Worm (Caenorhabditis elegans): Measurements from ENCODE around the gene rpl-42.

Gene rpl-42

DNA sequence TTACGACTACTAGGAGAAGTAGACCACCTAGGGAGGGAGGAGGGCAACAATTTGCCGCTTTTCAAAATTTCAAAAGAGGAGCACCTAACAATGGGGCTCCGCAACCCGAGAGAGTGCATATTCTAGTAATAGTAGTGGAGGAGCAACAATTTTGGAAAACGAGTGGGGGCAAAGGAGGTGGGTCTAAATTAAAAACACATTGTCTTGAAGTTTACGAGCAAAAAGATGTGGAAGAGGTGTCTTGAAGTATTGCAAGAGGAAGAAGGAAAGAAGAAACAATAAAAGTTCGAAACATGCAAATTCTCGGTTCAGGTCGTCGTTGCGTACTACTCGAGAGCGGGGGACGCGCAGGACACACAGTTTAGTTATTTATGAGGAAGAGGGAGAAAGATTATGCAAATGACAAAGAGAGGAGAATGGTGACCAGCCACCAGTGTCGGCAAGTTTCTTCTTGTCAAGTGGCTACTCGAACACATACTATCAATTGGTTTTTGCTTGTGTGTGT, 28.3 kb upstream of the rpl-42 start:
- peak; percentile 45 for TF ChIP-seq fkh-10 (GFP tag; optimal IDR thresholded peaks at IDR 0.05)
- no peak for TF ChIP-seq C04F5.9 (tag; optimal IDR thresholded peaks at IDR 0.05)
- TF ChIP-seq aly-2 (tag; optimal IDR thresholded peaks at IDR 0.05) = no peak
- TF ChIP-seq dsc-1 (tag; optimal IDR thresholded peaks at IDR 0.05) = peak; percentile 79
- no peak for TF ChIP-seq nhr-20 (tag; optimal IDR thresholded peaks at IDR 0.05)
- TF ChIP-seq nhr-76 (tag; optimal IDR thresholded peaks at IDR 0.05) = no peak
- TF ChIP-seq lin-13 (GFP tag; optimal IDR thresholded peaks at IDR 0.05) = no peak
- no peak for TF ChIP-seq lin-15B (tag; optimal IDR thresholded peaks at IDR 0.05)
- no peak for TF ChIP-seq zag-1 (tag; optimal IDR thresholded peaks at IDR 0.05)
- TF ChIP-seq ceh-88 (GFP tag; IDR thresholded peaks at IDR 0.05) = no peak
- no peak for TF ChIP-seq unc-30 (tag; optimal IDR thresholded peaks at IDR 0.05)
- no peak for TF ChIP-seq unc-62 (GFP tag; optimal IDR thresholded peaks at IDR 0.05)
- no peak for TF ChIP-seq lin-35 (GFP tag; optimal IDR thresholded peaks at IDR 0.05)
- TF ChIP-seq fkh-4 (tag; optimal IDR thresholded peaks at IDR 0.05; ENCODE audit: borderline replicate concordance) = peak; percentile 52
- no peak for TF ChIP-seq egl-27 (tag; optimal IDR thresholded peaks at IDR 0.05)
- TF ChIP-seq ama-1 (optimal IDR thresholded peaks at IDR 0.05) = no peak
- no peak for TF ChIP-seq elt-3 (tag; optimal IDR thresholded peaks at IDR 0.05)
- peak; percentile 11 for TF ChIP-seq lin-14 (GFP tag; optimal IDR thresholded peaks at IDR 0.05)
- TF ChIP-seq aha-1 (tag; optimal IDR thresholded peaks at IDR 0.05) = no peak
- TF ChIP-seq ces-1 (GFP tag; optimal IDR thresholded peaks at IDR 0.05) = no peak
- TF ChIP-seq jun-1 (tag; optimal IDR thresholded peaks at IDR 0.05) = no peak
- no peak for TF ChIP-seq ztf-4 (tag; optimal IDR thresholded peaks at IDR 0.05)
- TF ChIP-seq C34B4.2 (tag; optimal IDR thresholded peaks at IDR 0.05) = no peak
- no peak for TF ChIP-seq snpc-4 (tag; optimal IDR thresholded peaks at IDR 0.05)
- no peak for TF ChIP-seq lin-39 (tag; optimal IDR thresholded peaks at IDR 0.05)
- no peak for TF ChIP-seq unc-130 (tag; optimal IDR thresholded peaks at IDR 0.05)
- no peak for TF ChIP-seq fkh-8 (tag; optimal IDR thresholded peaks at IDR 0.05)
- TF ChIP-seq nhr-237 (tag; optimal IDR thresholded peaks at IDR 0.05) = no peak
- TF ChIP-seq lir-3 (tag; optimal IDR thresholded peaks at IDR 0.05; ENCODE audit: poor library complexity) = no peak

DNA sequence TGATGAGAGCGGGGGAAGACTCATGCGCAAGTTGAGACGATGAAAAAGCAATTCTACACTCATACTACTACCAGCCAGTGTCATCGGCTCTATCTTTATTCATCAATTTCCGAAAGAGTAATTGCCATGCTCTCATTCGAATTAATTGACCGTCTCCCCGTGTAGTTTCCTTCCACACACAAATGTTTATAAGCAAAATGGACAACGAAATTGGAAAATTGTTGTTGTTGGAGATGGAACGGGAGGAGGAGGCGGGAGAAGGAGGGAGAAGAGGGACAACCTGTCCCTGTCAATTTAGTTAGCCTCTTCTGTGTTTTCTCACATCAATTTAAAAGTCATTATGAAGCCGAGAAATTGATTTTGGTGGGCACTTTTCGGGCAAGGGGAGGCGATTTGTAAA, 19.9 kb upstream of the rpl-42 start:
- TF ChIP-seq xbp-1 (tag; optimal IDR thresholded peaks at IDR 0.05) (no peak), nhr-77 (tag; optimal IDR thresholded peaks at IDR 0.05) (no peak), efl-1 (optimal IDR thresholded peaks at IDR 0.05) (no peak), efl-1 (GFP tag; optimal IDR thresholded peaks at IDR 0.05 in 1 of 2) (peak in 1 of 2 experiments; percentile 37), elt-2 (tag; optimal IDR thresholded peaks at IDR 0.05) (no peak)

DNA sequence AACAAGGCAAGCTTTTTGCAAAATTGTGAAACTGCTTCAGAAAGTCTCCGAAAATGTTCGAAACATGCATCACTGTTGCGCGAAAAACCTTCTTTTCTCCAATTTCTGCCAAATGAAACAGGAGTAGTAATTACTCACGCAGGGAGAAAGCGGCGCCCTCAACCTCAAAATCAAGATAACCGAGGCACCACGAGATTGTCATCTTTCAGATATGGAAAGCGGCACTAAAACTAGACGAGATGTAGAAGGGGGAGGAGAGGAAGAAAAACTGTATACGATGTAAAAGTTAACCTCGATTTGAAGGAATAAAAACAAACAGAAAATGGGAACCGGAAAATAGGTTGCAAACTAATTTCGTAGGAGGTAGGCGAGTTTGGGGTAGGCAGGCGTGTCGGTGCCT, 16.0 kb upstream of the rpl-42 start:
- TF ChIP-seq vab-15 (tag; optimal IDR thresholded peaks at IDR 0.05) (no peak), lin-14 (GFP tag; optimal IDR thresholded peaks at IDR 0.05) (peak; percentile 34), rnt-1 (tag; optimal IDR thresholded peaks at IDR 0.05) (peak; percentile 35), ceh-63 (GFP tag; optimal IDR thresholded peaks at IDR 0.05) (no peak), lin-13 (GFP tag; optimal IDR thresholded peaks at IDR 0.05) (no peak), hpl-2 (GFP tag; optimal IDR thresholded peaks at IDR 0.05) (no peak), nhr-85 (tag) (peak; percentile 0), blmp-1 (tag; optimal IDR thresholded peaks at IDR 0.05) (peak; percentile 57), grh-1 (GFP tag; IDR thresholded peaks at IDR 0.05) (no peak)

DNA sequence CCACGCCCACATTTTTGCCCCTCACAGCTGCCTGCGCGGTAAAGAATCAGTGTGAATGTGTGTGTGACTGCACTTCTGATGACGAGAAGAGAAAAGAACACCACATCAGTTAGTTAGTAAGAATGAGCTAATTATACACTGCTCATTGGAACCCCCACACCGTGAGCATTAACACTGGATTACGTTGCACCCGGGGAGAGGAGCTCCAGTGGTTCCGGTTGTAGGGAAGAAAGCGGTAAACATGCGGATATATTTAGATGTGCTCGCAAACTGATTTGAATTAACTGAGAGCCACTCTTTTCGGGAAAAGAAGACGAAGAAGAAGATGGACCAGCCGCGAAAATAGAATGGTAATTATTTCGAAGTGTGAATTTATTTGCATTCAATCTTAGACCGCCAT, 5.7 kb upstream of the rpl-42 start:
- TF ChIP-seq nhr-28 (tag; optimal IDR thresholded peaks at IDR 0.05) (no peak), fkh-10 (GFP tag; optimal IDR thresholded peaks at IDR 0.05) (no peak), unc-98 (GFP tag; IDR thresholded peaks at IDR 0.05) (no peak), grh-1 (GFP tag; IDR thresholded peaks at IDR 0.05) (no peak), isw-1 (GFP tag; IDR thresholded peaks at IDR 0.05) (no peak), ceh-90 (tag; optimal IDR thresholded peaks at IDR 0.05) (no peak), ztf-11 (tag; optimal IDR thresholded peaks at IDR 0.05) (no peak), pag-3 (tag; optimal IDR thresholded peaks at IDR 0.05; ENCODE audit: borderline replicate concordance, insufficient read depth) (no peak), lir-3 (tag; optimal IDR thresholded peaks at IDR 0.05; ENCODE audit: poor library complexity) (no peak)
